Fruit fly (Drosophila melanogaster) whole organism, wandering third instar larva: ENCODE measurements around the gene CG13032.

Source experiments
- Abd-B ChIP-seq: fragments of >200 bp; optimal IDR thresholded peaks from 2 replicates; lab custom pipeline; 2017; ENCODE audit warnings: missing biosample characterization, missing genetic modification characterization
- CG9705 ChIP-seq: fragments of 200-800 bp; sonication (Bioruptor generic); optimal IDR thresholded peaks from 2 replicates; lab custom pipeline; 2018; ENCODE audit warnings: missing biosample characterization, mild to moderate bottlenecking, missing genetic modification characterization
- CrebA ChIP-seq: fragments of 200-800 bp; sonication (Bioruptor generic); optimal IDR thresholded peaks from 2 replicates; lab custom pipeline; 2016; ENCODE audit warnings: missing biosample characterization, mild to moderate bottlenecking, missing genetic modification characterization, borderline replicate concordance
- Dfd ChIP-seq: fragments of >200 bp; optimal IDR thresholded peaks from 2 replicates; lab custom pipeline; 2017; ENCODE audit warnings: missing biosample characterization, missing genetic modification characterization
- Dif ChIP-seq: fragments of 200-275, 200-300 bp; sonication (Bioruptor generic); optimal IDR thresholded peaks from 2 replicates; lab custom pipeline; 2018; ENCODE audit warnings: missing biosample characterization, missing genetic modification characterization; ENCODE audit not compliant: partially characterized antibody
- GATAd ChIP-seq: sonication (Bioruptor generic); optimal IDR thresholded peaks from 2 replicates; lab custom pipeline; 2016; ENCODE audit warnings: missing biosample characterization, missing genetic modification characterization
- HLH106 ChIP-seq: fragments of 200-800 bp; optimal IDR thresholded peaks from 3 replicates; lab custom pipeline; 2019; ENCODE audit warnings: missing biosample characterization, mild to moderate bottlenecking, missing genetic modification characterization, moderate library complexity
- Hnf4 ChIP-seq: fragments of 200-800 bp; sonication (Bioruptor generic); optimal IDR thresholded peaks from 2 replicates; lab custom pipeline; 2016; ENCODE audit warnings: missing biosample characterization, mild to moderate bottlenecking, missing genetic modification characterization
- Hr78 ChIP-seq: fragments of >200 bp; optimal IDR thresholded peaks from 2 replicates; lab custom pipeline; 2017; ENCODE audit warnings: missing biosample characterization, missing genetic modification characterization
- Hr83 ChIP-seq: fragments of 200-300 bp; sonication (Bioruptor generic); optimal IDR thresholded peaks from 2 replicates; lab custom pipeline; 2016; ENCODE audit warnings: missing biosample characterization, mild to moderate bottlenecking, missing genetic modification characterization, moderate library complexity; ENCODE audit not compliant: poor library complexity, severe bottlenecking
- Jra ChIP-seq: sonication (Bioruptor generic); optimal IDR thresholded peaks from 2 replicates; lab custom pipeline; 2016; ENCODE audit warnings: missing biosample characterization, missing genetic modification characterization
- Mio ChIP-seq: sonication (Bioruptor generic); optimal IDR thresholded peaks from 2 replicates; lab custom pipeline; 2016; ENCODE audit warnings: missing biosample characterization, missing genetic modification characterization
- Myc ChIP-seq: fragments of >200 bp; optimal IDR thresholded peaks from 2 replicates; lab custom pipeline; 2017
- N ChIP-seq: fragments of >200 bp; optimal IDR thresholded peaks from 2 replicates; lab custom pipeline; 2018; ENCODE audit warnings: missing biosample characterization, missing external identifiers, missing genetic modification characterization
- OdsH ChIP-seq: fragments of 200-800 bp; sonication (Bioruptor generic); optimal IDR thresholded peaks from 2 replicates; lab custom pipeline; 2016; ENCODE audit warnings: missing biosample characterization, mild to moderate bottlenecking, missing genetic modification characterization
- Rel ChIP-seq, 2 experiments: fragments of 200-800 bp; sonication (Bioruptor generic) in 1 of 2; optimal IDR thresholded peaks; 2 replicates in 1 of 2; 3 replicates in 1 of 2; lab custom pipeline; 2016 to 2019; ENCODE audit warnings: mild to moderate bottlenecking in 2 of 2, missing biosample characterization in 2 of 2, missing genetic modification characterization in 2 of 2, moderate library complexity in 1 of 2
- Sp1 ChIP-seq: fragments of 200-800 bp; sonication (Bioruptor generic); optimal IDR thresholded peaks from 3 replicates; lab custom pipeline; 2019; ENCODE audit warnings: missing biosample characterization, mild to moderate bottlenecking, missing genetic modification characterization, moderate library complexity
- Vsx2 ChIP-seq: fragments of 200-300, 225-300 bp; sonication (Bioruptor generic); optimal IDR thresholded peaks from 2 replicates; lab custom pipeline; 2018; ENCODE audit warnings: missing biosample characterization, missing genetic modification characterization; ENCODE audit not compliant: partially characterized antibody
- br ChIP-seq: fragments of 200-800 bp; sonication (Bioruptor generic); optimal IDR thresholded peaks from 2 replicates; lab custom pipeline; 2016; ENCODE audit warnings: missing biosample characterization, missing genetic modification characterization
- brk ChIP-seq: fragments of 200-800 bp; sonication (Bioruptor generic); optimal IDR thresholded peaks from 2 replicates; lab custom pipeline; 2016; ENCODE audit warnings: missing biosample characterization, mild to moderate bottlenecking, missing genetic modification characterization
- dl ChIP-seq, 2 experiments: fragments of 175-275, 200-275 bp in 1 of 2; fragments of 200-275 bp in 1 of 2; sonication (Bioruptor generic); optimal IDR thresholded peaks; lab custom pipeline; 2018; ENCODE audit warnings: mild to moderate bottlenecking in 2 of 2, missing biosample characterization in 2 of 2, missing genetic modification characterization in 2 of 2, moderate library complexity in 2 of 2; ENCODE audit not compliant: partially characterized antibody in 2 of 2, insufficient read depth in 1 of 2
- dmrt93B ChIP-seq: fragments of 200-800 bp; sonication (Bioruptor generic); optimal IDR thresholded peaks from 2 replicates; lab custom pipeline; 2018; ENCODE audit warnings: missing biosample characterization, mild to moderate bottlenecking, missing genetic modification characterization
- dsf ChIP-seq: sonication (Bioruptor generic); optimal IDR thresholded peaks from 2 replicates; lab custom pipeline; 2016; ENCODE audit warnings: missing biosample characterization, missing genetic modification characterization, borderline replicate concordance
- ey ChIP-seq: fragments of 200-800 bp; sonication (Bioruptor generic); optimal IDR thresholded peaks from 2 replicates; lab custom pipeline; 2016; ENCODE audit warnings: missing biosample characterization, missing genetic modification characterization
- foxo ChIP-seq, 2 experiments: fragments of 200-800 bp; sonication (Bioruptor generic); optimal IDR thresholded peaks; 2 replicates in 1 of 2; 3 replicates in 1 of 2; lab custom pipeline; 2016 to 2017; ENCODE audit warnings: missing biosample characterization in 2 of 2, missing genetic modification characterization in 2 of 2
- fru ChIP-seq: fragments of 200-800 bp; sonication (Bioruptor generic); optimal IDR thresholded peaks from 3 replicates; lab custom pipeline; 2016; ENCODE audit warnings: missing biosample characterization, mild to moderate bottlenecking, missing genetic modification characterization
- h ChIP-seq: fragments of 200-800 bp; sonication (Bioruptor generic); optimal IDR thresholded peaks from 3 replicates; lab custom pipeline; 2016; ENCODE audit warnings: missing biosample characterization, mild to moderate bottlenecking, missing genetic modification characterization
- jim ChIP-seq: fragments of 175-275, 200-325 bp; sonication (Bioruptor generic); optimal IDR thresholded peaks from 2 replicates; lab custom pipeline; 2016; ENCODE audit warnings: missing biosample characterization, mild to moderate bottlenecking, missing genetic modification characterization
- lola ChIP-seq: fragments of >200 bp; optimal IDR thresholded peaks from 2 replicates; lab custom pipeline; 2017; ENCODE audit warnings: missing biosample characterization, missing genetic modification characterization
- pan ChIP-seq: fragments of >200 bp; optimal IDR thresholded peaks from 2 replicates; lab custom pipeline; 2017
- psq ChIP-seq: fragments of 200-800 bp; sonication (Bioruptor generic); optimal IDR thresholded peaks from 3 replicates; lab custom pipeline; 2017; ENCODE audit warnings: missing biosample characterization, mild to moderate bottlenecking, missing genetic modification characterization, moderate library complexity
- rgr ChIP-seq: fragments of 200-800 bp; sonication (Bioruptor generic); optimal IDR thresholded peaks from 3 replicates; lab custom pipeline; 2016; ENCODE audit warnings: missing biosample characterization, mild to moderate bottlenecking, missing genetic modification characterization
- sage ChIP-seq: fragments of 200-800 bp; sonication (Bioruptor generic); optimal IDR thresholded peaks from 2 replicates; lab custom pipeline; 2016; ENCODE audit warnings: missing biosample characterization, mild to moderate bottlenecking, missing genetic modification characterization
- sv ChIP-seq: fragments of 200-800 bp; sonication (Bioruptor generic); optimal IDR thresholded peaks from 3 replicates; lab custom pipeline; 2016; ENCODE audit warnings: missing biosample characterization, missing genetic modification characterization
- woc ChIP-seq: sonication (Bioruptor generic); optimal IDR thresholded peaks from 2 replicates; lab custom pipeline; 2016; ENCODE audit warnings: missing biosample characterization, mild to moderate bottlenecking, missing genetic modification characterization

Gene CG13032

DNA sequence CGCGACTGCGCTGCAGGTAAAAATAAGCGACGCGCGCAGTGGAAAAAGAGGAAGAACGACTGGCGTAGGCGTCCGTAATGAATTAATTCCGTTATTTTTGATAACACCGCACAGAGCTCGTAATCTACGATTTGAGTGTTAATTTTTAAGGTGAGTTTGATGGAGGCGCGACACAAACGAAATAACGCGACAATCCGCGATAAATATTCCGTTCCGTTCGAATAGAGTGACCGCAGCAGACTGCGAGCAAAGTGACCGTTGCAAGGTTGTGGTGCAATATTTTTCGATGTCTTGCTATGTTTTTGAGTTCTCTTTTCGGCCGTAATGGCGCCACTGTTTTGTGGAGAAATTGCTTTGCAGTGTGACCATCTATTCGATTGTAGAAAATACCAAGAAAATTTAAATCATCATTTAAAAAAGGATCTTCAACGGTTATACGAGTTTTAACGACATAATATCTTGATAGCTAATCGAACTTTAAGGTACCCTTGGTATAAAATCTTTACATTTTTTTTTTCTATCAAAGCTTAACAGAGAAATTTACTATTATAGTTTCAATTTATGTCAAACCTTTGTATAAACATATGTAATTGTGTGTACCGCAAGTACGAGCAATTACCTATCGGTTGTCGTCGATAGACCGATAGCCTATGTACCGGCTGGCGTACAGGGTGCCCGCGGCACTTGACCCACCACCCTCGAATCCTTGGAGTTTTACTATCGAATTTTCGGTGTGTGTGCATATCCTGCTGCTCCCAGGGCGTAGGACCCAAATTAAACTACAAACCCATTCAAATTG is 37.9 kb downstream of the CG13032 start, which contains the start of the genes CG43954, Lasp and Dab (continued):
- no peak for TF ChIP-seq CG9705 (GFP tag; lab: Kevin White, UChicago)
- TF ChIP-seq, all 38 proteins: peak for 10

DNA sequence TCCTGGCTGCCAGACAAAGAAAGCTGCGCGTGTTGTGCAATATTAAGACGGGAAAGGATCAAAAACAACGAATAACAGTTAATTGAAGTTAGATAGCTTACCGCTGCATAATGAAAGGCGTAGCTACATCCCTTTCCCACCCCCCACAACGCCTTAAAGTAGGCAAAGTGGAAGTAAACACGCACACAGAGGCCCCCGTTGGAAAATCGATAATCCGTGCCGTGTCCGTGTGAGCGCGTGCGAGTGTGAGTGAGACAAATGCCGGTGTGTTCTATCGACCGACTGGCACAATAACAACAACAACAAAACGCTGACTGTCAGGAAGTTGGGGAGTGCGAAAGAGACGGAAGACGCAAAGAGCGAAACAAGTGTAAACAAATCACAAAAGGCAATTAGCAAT is 38.6 kb downstream of the CG13032 start:
- no peak for TF ChIP-seq rgr
- TF ChIP-seq Sp1 (GFP tag; lab: Kevin White, UChicago): no peak
- no peak for TF ChIP-seq foxo (GFP tag; optimal IDR thresholded peaks at IDR 0.05; lab: Kevin White, UChicago)
- no peak for TF ChIP-seq sage (GFP tag; lab: Kevin White, UChicago)
- TF ChIP-seq pan (lab: Kevin White, UChicago): no peak
- TF ChIP-seq ey (GFP tag; lab: Kevin White, UChicago): no peak

DNA sequence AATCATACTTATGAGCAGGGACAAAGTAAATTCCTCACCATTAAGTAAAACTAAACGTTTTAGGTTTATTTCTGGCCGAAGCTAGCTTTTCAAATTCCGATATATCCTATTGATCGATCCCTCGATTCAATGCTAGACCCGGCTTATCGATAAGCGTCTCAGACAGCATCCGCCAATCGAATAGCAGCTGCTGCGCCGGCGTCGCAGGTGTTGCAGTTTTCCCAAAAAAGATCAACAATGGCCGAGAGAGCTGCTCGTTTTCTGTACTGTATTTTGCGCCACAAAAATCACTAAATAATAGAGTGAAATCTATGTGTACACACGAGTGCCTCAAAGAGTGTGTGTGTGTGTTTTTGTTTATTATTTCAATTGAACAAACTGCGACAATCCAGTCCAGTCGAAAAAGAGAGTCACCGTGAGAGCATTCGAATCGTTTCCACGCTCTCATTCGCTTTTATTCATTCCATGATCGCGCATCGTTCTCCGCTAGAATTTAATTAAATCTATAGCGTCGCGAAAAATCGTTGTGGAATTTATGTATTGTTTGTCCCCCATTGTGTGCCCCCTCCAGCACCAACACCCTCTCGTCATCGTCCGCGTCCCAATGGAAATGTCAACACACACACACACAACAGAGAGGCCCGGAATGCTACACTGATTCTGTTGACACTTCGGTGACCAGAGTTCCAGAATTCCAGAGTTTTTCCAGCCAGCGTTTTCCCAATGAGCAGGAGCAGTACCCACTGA is 39.9 kb downstream of the CG13032 start:
- TF ChIP-seq ey (GFP tag; lab: Kevin White, UChicago): no peak
- TF ChIP-seq Vsx2 (GFP tag; lab: Kevin White, UChicago): no peak
- TF ChIP-seq woc: no peak
- TF ChIP-seq dl (GFP tag; optimal IDR thresholded peaks at IDR 0.05; lab: Kevin White, UChicago; ENCODE audit: insufficient read depth in 1 of 2, partially characterized antibody in 2 of 2): no peak
- TF ChIP-seq pan (lab: Kevin White, UChicago): no peak
- no peak for TF ChIP-seq fru (GFP tag; lab: Kevin White, UChicago)
- TF ChIP-seq Rel (GFP tag; optimal IDR thresholded peaks at IDR 0.05; lab: Kevin White, UChicago): no peak
- no peak for TF ChIP-seq Rel (tag; optimal IDR thresholded peaks at IDR 0.05; lab: Kevin White, UChicago)
- TF ChIP-seq lola: no peak
- no peak for TF ChIP-seq Sp1 (GFP tag; lab: Kevin White, UChicago)
- TF ChIP-seq Jra (GFP tag; lab: Kevin White, UChicago): no peak
- no peak for TF ChIP-seq Hr78 (GFP tag; lab: Kevin White, UChicago)
- TF ChIP-seq Dfd (GFP tag; lab: Kevin White, UChicago): no peak
- no peak for TF ChIP-seq CG9705 (GFP tag; lab: Kevin White, UChicago)
- no peak for TF ChIP-seq Abd-B
- no peak for TF ChIP-seq Hnf4
- no peak for TF ChIP-seq dsf (GFP tag; lab: Kevin White, UChicago)
- TF ChIP-seq h (GFP tag; lab: Kevin White, UChicago): no peak
- TF ChIP-seq OdsH (GFP tag; lab: Kevin White, UChicago): no peak
- TF ChIP-seq psq (GFP tag; lab: Kevin White, UChicago): no peak
- no peak for TF ChIP-seq N (GFP tag; lab: Kevin White, UChicago)

DNA sequence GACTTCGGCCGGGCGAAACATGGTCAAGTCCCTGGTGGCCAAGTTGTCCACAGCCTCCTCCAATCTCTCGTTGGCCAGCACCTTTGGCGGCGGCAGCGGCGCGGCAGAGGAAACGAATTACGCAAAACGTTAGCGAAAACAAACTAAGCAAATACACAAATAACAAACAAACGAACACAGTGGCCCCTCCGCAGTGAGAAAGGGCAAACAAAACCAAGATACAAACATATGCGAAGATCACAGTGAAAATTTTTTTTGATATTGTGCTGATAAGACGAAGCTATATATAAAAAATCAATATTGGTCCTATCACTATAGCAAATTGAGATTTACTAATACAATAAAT is 40.4 kb downstream of the CG13032 start:
- no peak for TF ChIP-seq Hr78 (GFP tag; lab: Kevin White, UChicago)
- TF ChIP-seq psq (GFP tag; lab: Kevin White, UChicago): no peak
- TF ChIP-seq fru (GFP tag; lab: Kevin White, UChicago): no peak
- no peak for TF ChIP-seq GATAd (GFP tag; lab: Kevin White, UChicago)
- TF ChIP-seq N (GFP tag; lab: Kevin White, UChicago): no peak
- no peak for TF ChIP-seq CG9705 (GFP tag; lab: Kevin White, UChicago)
- no peak for TF ChIP-seq Hr83

DNA sequence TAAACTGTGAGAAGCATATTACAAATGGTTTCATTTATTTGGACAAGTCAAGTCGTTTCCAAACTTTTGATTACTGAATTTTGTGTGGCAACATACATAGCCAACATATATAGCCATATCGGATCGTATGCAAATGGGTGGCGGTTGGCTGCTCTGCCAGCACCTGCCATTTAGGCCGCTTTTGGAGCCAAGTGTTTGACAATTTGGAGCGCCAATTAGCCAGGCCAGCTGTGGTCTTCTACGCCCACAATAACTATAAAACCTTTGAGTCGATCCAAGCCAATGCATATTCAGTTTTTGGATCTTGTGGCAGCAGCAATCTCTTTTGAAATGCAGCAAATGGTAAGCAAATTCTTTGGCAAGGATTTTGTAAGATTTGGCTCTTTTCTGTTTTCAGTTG is 50.8 kb downstream of the CG13032 start, which contains the start of gene CG13031:
TSS of gene CG13031 (plus strand) at position 301 of the 400 bp plus-strand sequence.
- TF ChIP-seq Jra (GFP tag; lab: Kevin White, UChicago): no peak
- no peak for TF ChIP-seq fru (GFP tag; lab: Kevin White, UChicago)
- TF ChIP-seq br (GFP tag; lab: Kevin White, UChicago): no peak
- TF ChIP-seq jim (GFP tag; lab: Kevin White, UChicago): no peak
- TF ChIP-seq Mio (GFP tag; lab: Kevin White, UChicago): no peak
- TF ChIP-seq Myc: no peak
- no peak for TF ChIP-seq sv (GFP tag; lab: Kevin White, UChicago)
- TF ChIP-seq lola: no peak
- TF ChIP-seq Dif (GFP tag; lab: Kevin White, UChicago): no peak
- no peak for TF ChIP-seq CrebA (GFP tag; lab: Kevin White, UChicago)
- no peak for TF ChIP-seq pan (lab: Kevin White, UChicago)
- TF ChIP-seq Hnf4: no peak
- TF ChIP-seq dmrt93B (GFP tag; lab: Kevin White, UChicago): no peak
- TF ChIP-seq Rel (GFP tag; optimal IDR thresholded peaks at IDR 0.05; lab: Kevin White, UChicago): no peak
- no peak for TF ChIP-seq Rel (tag; optimal IDR thresholded peaks at IDR 0.05; lab: Kevin White, UChicago)
- TF ChIP-seq brk (GFP tag; lab: Kevin White, UChicago): no peak
- TF ChIP-seq sage (GFP tag; lab: Kevin White, UChicago): no peak
- TF ChIP-seq HLH106 (tag; lab: Kevin White, UChicago): no peak
- no peak for TF ChIP-seq dl (GFP tag; optimal IDR thresholded peaks at IDR 0.05; lab: Kevin White, UChicago; ENCODE audit: insufficient read depth in 1 of 2, partially characterized antibody in 2 of 2)
- TF ChIP-seq Dfd (GFP tag; lab: Kevin White, UChicago): no peak
- TF ChIP-seq Hr78 (GFP tag; lab: Kevin White, UChicago): no peak
